Worm (Caenorhabditis elegans) whole organism, midembryonic: ENCODE results near the gene F22F1.2.

Experiments
- T22C8.4 ChIP-seq: fragments of 200-800 bp; sonication (Bioruptor generic); IDR thresholded peaks from 2 replicates; pipeline ENCODE4 v1.3.6; 2022; ENCODE audit warnings: missing genetic modification characterization, missing compliant biosample characterization
- cog-1 ChIP-seq: sonication (generic microtip); optimal IDR thresholded peaks from 2 replicates; lab custom pipeline; 2016; ENCODE audit warnings: missing genetic modification characterization, missing compliant biosample characterization
- flt-1 ChIP-seq: fragments of 200-800 bp; sonication (Bioruptor generic); IDR thresholded peaks from 2 replicates; pipeline ENCODE4 v1.3.6; 2022; ENCODE audit warnings: missing genetic modification characterization, missing compliant biosample characterization
- klf-2 ChIP-seq: fragments of 200-800 bp; sonication (Bioruptor generic); conservative IDR thresholded peaks from 2 replicates; pipeline ENCODE4 v1.3.6; 2022; ENCODE audit warnings: missing genetic modification reagents, missing genetic modification characterization, missing compliant biosample characterization
- med-1 ChIP-seq: sonication (generic microtip); optimal IDR thresholded peaks from 2 replicates; lab custom pipeline; 2017; ENCODE audit warnings: missing genetic modification characterization, mild to moderate bottlenecking, missing compliant biosample characterization, antibody characterized with exemption, missing genetic modification reagents; ENCODE audit not compliant: insufficient read depth
- ref-1 ChIP-seq: fragments of 200-800 bp; sonication (Bioruptor generic); conservative IDR thresholded peaks from 2 replicates; pipeline ENCODE4 v1.3.6; 2022; ENCODE audit warnings: missing genetic modification reagents, missing genetic modification characterization, missing compliant biosample characterization
- tab-1 ChIP-seq: fragments of 200-800 bp; sonication (Bioruptor generic); IDR thresholded peaks from 2 replicates; pipeline ENCODE4 v1.3.6; 2022; ENCODE audit warnings: missing genetic modification characterization, missing compliant biosample characterization
- ztf-23 ChIP-seq: fragments of 200-800 bp; sonication (Bioruptor generic); IDR thresholded peaks from 2 replicates; pipeline ENCODE4 v1.3.6; 2022; ENCODE audit warnings: missing genetic modification reagents, missing genetic modification characterization, missing compliant biosample characterization
- ztf-29 ChIP-seq: fragments of 200-800 bp; sonication (Bioruptor generic); IDR thresholded peaks from 2 replicates; pipeline ENCODE4 v1.3.6; 2022; ENCODE audit warnings: missing genetic modification reagents, missing genetic modification characterization, missing compliant biosample characterization

F22F1.2 gene

DNA sequence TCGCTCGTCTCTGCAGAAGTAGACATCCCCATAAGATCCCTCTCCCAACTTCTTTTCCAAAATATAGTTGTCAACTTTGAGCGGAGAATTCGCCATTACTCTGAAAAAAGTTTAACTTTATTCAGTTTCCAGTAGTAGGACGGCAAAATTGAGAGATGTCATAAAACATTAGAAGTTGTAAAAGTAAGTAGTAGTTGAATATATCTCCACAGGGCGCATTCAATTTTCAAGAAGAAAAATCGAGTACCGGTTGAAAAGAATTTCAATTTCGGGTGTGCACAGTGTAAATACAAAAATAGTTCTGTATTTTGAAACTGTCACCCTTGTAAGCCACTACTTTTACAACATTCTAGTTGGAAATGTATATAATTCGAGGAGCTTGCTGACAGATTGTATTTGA, at the start of gene F22F1.2:
F22F1.2 (minus strand) TSS at position 101 of the 400 bp plus-strand sequence.
- TF ChIP-seq ref-1, result no peak
- no peak for TF ChIP-seq med-1 (GFP tag; lab: Kevin White, UChicago)
- no peak for TF ChIP-seq flt-1
- no peak for TF ChIP-seq klf-2
- no peak for TF ChIP-seq T22C8.4 (GFP tag; lab: Robert Waterston, UW)
- no peak for TF ChIP-seq ztf-23 (GFP tag; lab: Robert Waterston, UW)
- no peak for TF ChIP-seq tab-1 (GFP tag; lab: Robert Waterston, UW)
- no peak for TF ChIP-seq cog-1
- TF ChIP-seq ztf-29 (GFP tag; lab: Robert Waterston, UW), result no peak

DNA sequence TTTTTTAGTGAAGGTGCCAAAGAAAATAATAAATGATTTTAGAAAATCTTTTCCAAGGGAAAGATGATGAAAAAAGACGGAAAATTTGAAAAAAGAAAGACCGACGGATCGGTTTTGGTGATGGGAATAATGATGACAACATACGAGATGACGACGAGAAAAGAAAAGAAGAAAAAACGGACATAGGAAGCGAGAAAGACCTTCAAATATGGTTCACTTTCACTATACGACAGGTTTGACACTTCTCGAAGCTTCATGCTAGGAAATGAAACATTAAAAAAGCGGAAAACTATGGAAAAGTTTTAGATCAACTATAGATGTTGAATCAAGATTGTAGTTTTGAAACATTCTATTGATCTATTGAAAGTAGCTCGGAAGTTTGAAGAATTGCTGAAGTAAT, 49.7 kb upstream of the F22F1.2 start:
- TF ChIP-seq klf-2 (no peak), ztf-23 (GFP tag; lab: Robert Waterston, UW) (no peak), cog-1 (no peak), T22C8.4 (GFP tag; lab: Robert Waterston, UW) (no peak), tab-1 (GFP tag; lab: Robert Waterston, UW) (no peak), ref-1 (no peak), flt-1 (no peak), med-1 (GFP tag; lab: Kevin White, UChicago) (no peak), ztf-29 (GFP tag; lab: Robert Waterston, UW) (no peak)

DNA sequence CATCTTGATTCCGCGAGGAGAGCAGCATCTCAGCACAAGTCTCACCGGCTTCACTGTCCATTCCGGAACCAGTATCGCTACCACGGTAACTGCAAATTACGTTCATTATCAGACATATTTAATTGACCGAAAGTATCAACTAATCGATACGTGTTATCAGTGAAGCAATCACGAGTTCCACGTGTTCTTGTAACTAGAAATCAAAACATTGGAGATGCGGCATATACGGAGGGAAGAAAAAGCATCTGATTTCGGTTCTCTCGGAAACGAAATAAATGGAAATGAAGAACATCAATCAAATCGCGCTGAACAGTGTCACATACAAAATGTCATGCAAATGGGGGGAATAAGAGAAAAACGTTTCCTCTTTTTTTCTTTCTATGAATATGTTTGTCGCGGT, 42.7 kb upstream of the F22F1.2 start:
- no peak for TF ChIP-seq flt-1
- TF ChIP-seq ztf-23 (GFP tag; lab: Robert Waterston, UW), result no peak
- no peak for TF ChIP-seq cog-1
- no peak for TF ChIP-seq T22C8.4 (GFP tag; lab: Robert Waterston, UW)
- TF ChIP-seq tab-1 (GFP tag; lab: Robert Waterston, UW), result no peak
- no peak for TF ChIP-seq med-1 (GFP tag; lab: Kevin White, UChicago)
- TF ChIP-seq ztf-29 (GFP tag; lab: Robert Waterston, UW), result no peak
- TF ChIP-seq ref-1, result no peak

DNA sequence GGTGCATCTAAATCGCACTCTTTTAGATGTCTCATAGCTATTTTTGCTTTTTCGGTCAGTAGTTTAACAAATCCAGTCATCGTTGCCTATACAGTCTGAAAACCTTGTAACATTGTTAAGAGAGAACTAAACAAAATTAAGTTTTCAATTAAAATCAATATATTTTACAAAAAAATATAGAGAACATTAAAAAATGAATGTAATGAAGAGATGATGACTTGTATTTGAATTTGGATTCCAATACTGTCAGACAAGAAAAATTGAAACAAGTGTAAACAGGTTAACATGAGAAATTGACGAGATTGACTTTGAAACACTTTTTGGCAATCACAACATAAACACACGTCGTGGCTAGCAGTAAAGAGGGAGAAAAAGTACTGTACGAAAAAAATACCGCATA, 34.5 kb upstream of the F22F1.2 start, which contains the start of gene C17H11.5:
C17H11.5 (minus strand) TSS at position 101 of the 400 bp plus-strand sequence.
- TF ChIP-seq flt-1 (no peak), med-1 (GFP tag; lab: Kevin White, UChicago) (no peak), ztf-29 (GFP tag; lab: Robert Waterston, UW) (no peak), ztf-23 (GFP tag; lab: Robert Waterston, UW) (no peak), cog-1 (no peak), T22C8.4 (GFP tag; lab: Robert Waterston, UW) (no peak), ref-1 (no peak), klf-2 (no peak), tab-1 (GFP tag; lab: Robert Waterston, UW) (no peak)

DNA sequence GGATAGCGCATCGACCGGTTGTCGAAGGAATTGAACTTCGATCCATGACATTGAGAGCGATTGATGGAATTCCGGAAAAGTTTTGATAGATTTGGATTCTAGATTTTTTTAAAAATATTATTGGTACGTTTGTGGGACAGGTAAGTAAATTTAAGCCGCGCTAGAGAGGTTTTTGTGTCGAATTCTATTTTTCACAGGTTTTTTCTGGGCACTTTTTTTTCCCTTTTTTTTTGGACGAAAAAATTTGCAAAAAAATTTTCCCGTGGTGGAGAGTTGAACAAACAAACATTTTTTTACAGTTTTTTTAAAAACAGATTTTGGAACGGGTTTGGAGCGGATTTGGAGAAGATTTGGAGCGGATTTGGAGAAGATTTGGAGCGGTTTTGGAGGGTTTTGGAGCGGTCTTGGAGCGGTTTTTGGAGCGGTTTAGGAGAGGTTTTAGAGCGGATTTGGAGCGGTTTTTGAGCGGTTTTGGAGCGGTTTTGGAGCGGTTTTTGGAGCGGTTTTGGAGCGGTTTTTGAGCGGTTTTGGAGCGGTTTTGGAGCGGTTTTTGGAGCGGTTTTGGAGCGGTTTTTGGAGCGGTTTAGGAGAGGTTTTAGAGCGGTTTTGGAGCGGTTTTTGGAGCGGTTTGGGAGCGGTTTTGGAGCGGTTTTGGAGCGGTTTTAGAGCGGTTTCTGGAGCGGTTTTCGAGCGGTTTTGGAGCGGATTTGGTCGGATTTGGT, 31.2 kb upstream of the F22F1.2 start, which contains the start of gene C17H11.4:
C17H11.4 (minus strand) TSS at position 51 of the 722 bp plus-strand sequence.
- TF ChIP-seq tab-1 (GFP tag; lab: Robert Waterston, UW), result peak; percentile 75; the same call in 1 of the 2 replicates
- peak; percentile 79 for TF ChIP-seq ztf-23 (GFP tag; lab: Robert Waterston, UW)
- TF ChIP-seq T22C8.4 (GFP tag; lab: Robert Waterston, UW), result 0 out of 2 replicates have a peak, but pooled peaks have one; percentile 10
- TF ChIP-seq ref-1, result peak; percentile 34; the same call in 1 of the 2 replicates
- peak; percentile 67; the same call in 1 of the 2 replicates for TF ChIP-seq klf-2
- peak; percentile 86 for TF ChIP-seq flt-1

DNA sequence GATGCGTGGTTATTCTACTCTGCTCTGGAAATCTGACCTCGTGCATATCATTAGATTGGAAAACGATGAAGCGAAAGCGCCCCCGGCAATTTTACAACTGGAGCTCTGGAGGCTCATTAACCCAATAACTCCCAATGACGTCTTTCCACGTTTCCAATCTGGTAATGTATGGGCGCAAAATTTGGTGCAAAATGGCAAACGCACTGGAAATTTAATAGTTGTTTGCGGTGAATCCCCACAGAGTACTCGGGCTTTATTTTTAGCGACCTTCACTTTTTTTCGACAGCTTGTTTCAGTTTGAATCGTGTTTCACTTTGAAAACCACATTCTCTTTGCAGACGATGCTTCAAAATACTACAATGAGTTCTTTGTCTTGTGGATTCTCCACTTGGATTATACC, 23.1 kb upstream of the F22F1.2 start, which contains the start of gene C17H11.1:
C17H11.1 (plus strand) TSS at position 301 of the 400 bp plus-strand sequence.
- TF ChIP-seq tab-1 (GFP tag; lab: Robert Waterston, UW), result no peak
- TF ChIP-seq cog-1, result no peak
- no peak for TF ChIP-seq ref-1
- no peak for TF ChIP-seq klf-2
- TF ChIP-seq T22C8.4 (GFP tag; lab: Robert Waterston, UW), result no peak
- TF ChIP-seq ztf-29 (GFP tag; lab: Robert Waterston, UW), result no peak
- no peak for TF ChIP-seq flt-1
- no peak for TF ChIP-seq ztf-23 (GFP tag; lab: Robert Waterston, UW)
- no peak for TF ChIP-seq med-1 (GFP tag; lab: Kevin White, UChicago)

DNA sequence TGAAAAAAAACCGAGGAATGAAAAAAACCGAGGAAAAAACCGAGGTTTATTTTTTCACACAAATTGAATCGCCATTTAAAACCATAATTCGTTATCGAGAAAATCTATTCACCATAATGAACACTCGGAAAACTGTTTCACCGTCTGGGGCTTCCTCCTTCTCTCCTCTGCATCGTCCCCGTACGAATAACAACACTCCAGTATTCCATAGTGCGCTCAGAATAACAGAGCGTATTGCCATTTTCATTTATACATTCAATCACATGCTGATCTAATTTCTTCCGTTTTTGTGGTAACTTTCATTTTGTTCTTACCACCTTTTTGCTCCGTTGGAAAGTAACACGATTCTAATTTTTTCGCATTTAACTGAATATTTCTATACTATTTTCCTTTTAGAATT, 19.0 kb upstream of the F22F1.2 start, which contains the start of gene C17H11.2:
C17H11.2 (plus strand) TSS at position 397 of the 400 bp plus-strand sequence.
- TF ChIP-seq klf-2, result no peak
- no peak for TF ChIP-seq cog-1
- no peak for TF ChIP-seq ztf-23 (GFP tag; lab: Robert Waterston, UW)
- TF ChIP-seq ref-1, result no peak
- no peak for TF ChIP-seq T22C8.4 (GFP tag; lab: Robert Waterston, UW)
- TF ChIP-seq flt-1, result no peak
- no peak for TF ChIP-seq med-1 (GFP tag; lab: Kevin White, UChicago)
- no peak for TF ChIP-seq ztf-29 (GFP tag; lab: Robert Waterston, UW)
- TF ChIP-seq tab-1 (GFP tag; lab: Robert Waterston, UW), result no peak

DNA sequence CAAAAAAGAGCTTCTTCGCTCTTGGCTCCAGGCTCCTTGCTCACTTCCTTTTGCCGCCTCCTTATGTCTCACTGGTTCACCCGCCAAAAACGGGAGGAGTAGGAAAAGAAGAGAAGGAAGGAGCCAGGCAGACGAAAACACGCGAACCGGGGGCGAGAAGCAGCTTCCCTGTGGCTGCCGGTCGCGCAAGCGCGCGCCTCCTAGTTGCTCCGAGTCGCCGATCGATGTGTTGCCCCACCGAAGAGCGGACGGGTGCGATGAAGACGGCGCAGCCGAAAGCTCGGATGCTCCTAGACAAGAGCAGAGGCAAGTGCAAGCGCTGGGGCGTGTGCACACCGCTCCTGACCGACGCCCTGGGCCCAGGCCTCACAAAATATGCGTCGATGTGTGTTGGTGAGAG, 13.0 kb upstream of the F22F1.2 start:
- TF ChIP-seq med-1 (GFP tag; lab: Kevin White, UChicago) (no peak), klf-2 (no peak), ztf-29 (GFP tag; lab: Robert Waterston, UW) (no peak), T22C8.4 (GFP tag; lab: Robert Waterston, UW) (0 out of 2 replicates have a peak, but pooled peaks have one; percentile 26), ref-1 (no peak), flt-1 (peak; percentile 26; the same call in 1 of the 2 replicates), cog-1 (no peak), tab-1 (GFP tag; lab: Robert Waterston, UW) (no peak), ztf-23 (GFP tag; lab: Robert Waterston, UW) (0 out of 2 replicates have a peak, but pooled peaks have one; percentile 8)

DNA sequence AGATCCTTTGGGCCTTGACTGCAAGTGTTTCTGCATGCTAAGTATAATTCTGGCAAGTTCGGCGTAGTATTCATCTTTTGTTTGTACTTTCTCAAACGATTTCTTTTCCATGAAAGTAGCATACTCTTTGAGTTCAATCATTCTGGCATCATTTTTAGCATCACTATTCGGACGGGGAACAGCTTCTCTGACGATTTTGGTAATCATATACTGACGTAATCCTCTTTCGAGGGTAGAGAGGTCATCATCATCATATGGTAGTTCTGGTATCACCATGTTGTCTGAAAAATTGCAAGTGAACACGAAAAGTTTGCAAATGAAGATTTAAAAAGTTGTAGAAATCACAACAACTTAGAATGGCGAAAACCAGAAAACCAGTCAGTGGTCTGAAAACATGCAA, 12.3 kb upstream of the F22F1.2 start, which contains the start of gene F22F1.3:
F22F1.3 (minus strand) TSS at position 281 of the 400 bp plus-strand sequence.
- TF ChIP-seq med-1 (GFP tag; lab: Kevin White, UChicago) (no peak), flt-1 (no peak), ztf-23 (GFP tag; lab: Robert Waterston, UW) (no peak), ztf-29 (GFP tag; lab: Robert Waterston, UW) (no peak), cog-1 (no peak), tab-1 (GFP tag; lab: Robert Waterston, UW) (no peak), ref-1 (no peak), T22C8.4 (GFP tag; lab: Robert Waterston, UW) (no peak), klf-2 (no peak)
